Worm (Caenorhabditis elegans): ENCODE results near the gene F59B1.4.

F59B1.4 gene

DNA sequence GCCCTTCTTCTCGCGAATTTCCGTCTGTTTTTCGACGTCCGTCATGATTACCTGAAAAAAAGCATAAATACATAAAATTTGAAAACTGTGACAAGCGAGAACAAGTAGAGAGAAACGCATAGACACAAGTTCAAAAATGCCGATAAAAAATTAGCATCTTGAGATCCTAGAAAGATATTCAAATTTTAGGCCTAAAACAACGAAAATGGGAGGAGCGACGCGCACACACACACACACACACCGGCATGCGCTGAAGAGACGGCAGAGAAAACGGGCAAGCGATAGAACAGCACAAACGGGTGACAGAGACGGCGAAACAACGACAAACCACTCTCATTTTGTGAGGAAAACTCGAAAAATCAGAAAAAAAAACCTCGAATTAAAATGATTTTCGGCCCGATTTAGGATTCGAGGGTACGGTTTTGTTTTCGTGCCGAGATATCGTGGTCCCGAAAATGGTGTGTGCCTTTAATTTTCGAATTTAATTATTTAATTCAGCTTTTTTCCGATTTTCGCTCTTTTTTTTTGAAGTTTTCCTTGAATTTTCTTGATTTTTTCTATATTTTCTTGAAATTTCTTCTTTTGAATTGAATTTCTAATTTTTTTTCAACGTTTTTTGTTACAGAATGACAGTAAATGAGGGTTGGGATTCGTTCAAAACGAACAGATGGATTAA is 40.7 kb downstream of the F59B1.4 start, which contains the start of the genes rpl-11.1 and T22F3.2:
Gene rpl-11.1, minus strand, starts transcription at position 51 of the 676 bp plus-strand sequence.
Gene T22F3.2, plus strand, starts transcription at position 626 of the 676 bp plus-strand sequence.
- no peak for TF ChIP-seq unc-120 (tag; optimal IDR thresholded peaks at IDR 0.05; ENCODE audit: poor library complexity, severe bottlenecking)
- no peak for TF ChIP-seq snpc-4 (tag; optimal IDR thresholded peaks at IDR 0.05)
- no peak for TF ChIP-seq tbx-8 (GFP tag; optimal IDR thresholded peaks at IDR 0.05)
- no peak for TF ChIP-seq nhr-12 (tag; optimal IDR thresholded peaks at IDR 0.05)
- no peak for TF ChIP-seq M03D4.4 (tag; optimal IDR thresholded peaks at IDR 0.05)
- TF ChIP-seq ztf-11 (tag; optimal IDR thresholded peaks at IDR 0.05), result no peak
- no peak for TF ChIP-seq mab-5 (tag; optimal IDR thresholded peaks at IDR 0.05)
- TF ChIP-seq nhr-237 (tag; optimal IDR thresholded peaks at IDR 0.05), result no peak
- TF ChIP-seq zip-8 (tag; optimal IDR thresholded peaks at IDR 0.05), result no peak
- TF ChIP-seq unc-62 (GFP tag; optimal IDR thresholded peaks at IDR 0.05), result no peak
- no peak for TF ChIP-seq mep-1 (tag; optimal IDR thresholded peaks at IDR 0.05)
- no peak for TF ChIP-seq elt-1 (tag; optimal IDR thresholded peaks at IDR 0.05; ENCODE audit: borderline replicate concordance, insufficient read depth)
- TF ChIP-seq sem-2 (GFP tag; optimal IDR thresholded peaks at IDR 0.05), result no peak
- TF ChIP-seq cnd-1 (tag; optimal IDR thresholded peaks at IDR 0.05), result no peak
- TF ChIP-seq mls-2 (tag; optimal IDR thresholded peaks at IDR 0.05), result no peak
- no peak for TF ChIP-seq blmp-1 (tag; optimal IDR thresholded peaks at IDR 0.05)

DNA sequence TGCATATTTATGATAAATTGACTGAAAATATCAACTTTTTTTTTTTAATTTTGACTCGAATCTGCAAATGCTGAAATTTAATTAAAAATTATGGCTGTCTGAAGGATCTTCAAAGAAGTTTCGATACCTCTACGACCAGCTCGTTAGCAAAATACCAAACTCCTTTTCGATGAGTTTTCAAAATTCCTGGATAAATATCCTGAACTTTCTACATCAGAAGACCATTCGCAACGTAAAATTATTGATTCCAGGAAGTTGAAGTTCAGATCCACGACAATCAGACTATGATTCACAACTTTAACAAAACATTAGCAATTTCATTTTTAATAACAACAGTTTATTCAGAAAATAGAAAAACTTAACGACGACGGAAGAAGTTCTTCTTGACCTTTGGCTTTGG is 41.8 kb downstream of the F59B1.4 start:
- TF ChIP-seq nhr-237 (tag; optimal IDR thresholded peaks at IDR 0.05) (no peak), sptf-1 (tag; optimal IDR thresholded peaks at IDR 0.05) (no peak), ces-1 (GFP tag; optimal IDR thresholded peaks at IDR 0.05) (no peak), M03D4.4 (tag; optimal IDR thresholded peaks at IDR 0.05) (no peak), flh-1 (GFP tag; optimal IDR thresholded peaks at IDR 0.05) (no peak), elt-3 (tag; optimal IDR thresholded peaks at IDR 0.05) (no peak), lsy-2 (tag; optimal IDR thresholded peaks at IDR 0.05) (no peak), ceh-83 (GFP tag; optimal IDR thresholded peaks at IDR 0.05) (no peak), hlh-1 (tag; optimal IDR thresholded peaks at IDR 0.05) (no peak), mab-5 (tag; optimal IDR thresholded peaks at IDR 0.05) (no peak), nhr-76 (tag; optimal IDR thresholded peaks at IDR 0.05) (no peak), drap-1 (GFP tag; optimal IDR thresholded peaks at IDR 0.05) (no peak), unc-39 (tag; optimal IDR thresholded peaks at IDR 0.05) (no peak), lin-13 (tag; optimal IDR thresholded peaks at IDR 0.05) (no peak)

ce11 chrV:3583622-3584021 is 43.2 kb downstream of the F59B1.4 start:
- TF ChIP-seq snpc-4 (tag; optimal IDR thresholded peaks at IDR 0.05) (no peak), ceh-43 (GFP tag; optimal IDR thresholded peaks at IDR 0.05) (no peak), ztf-11 (tag; optimal IDR thresholded peaks at IDR 0.05) (no peak), cnd-1 (tag; optimal IDR thresholded peaks at IDR 0.05) (no peak), ceh-39 (tag; optimal IDR thresholded peaks at IDR 0.05) (no peak), nhr-237 (tag; optimal IDR thresholded peaks at IDR 0.05) (no peak), mep-1 (tag; optimal IDR thresholded peaks at IDR 0.05) (no peak)

ce11 chrV:3582671-3583070 is 44.2 kb downstream of the F59B1.4 start:
- TF ChIP-seq lin-13 (tag; optimal IDR thresholded peaks at IDR 0.05) (no peak), mls-2 (tag; optimal IDR thresholded peaks at IDR 0.05) (no peak), nhr-12 (tag; optimal IDR thresholded peaks at IDR 0.05) (no peak), tbx-8 (GFP tag; optimal IDR thresholded peaks at IDR 0.05) (no peak), unc-39 (tag; optimal IDR thresholded peaks at IDR 0.05) (no peak), zip-8 (tag; optimal IDR thresholded peaks at IDR 0.05) (no peak), lsy-2 (tag; optimal IDR thresholded peaks at IDR 0.05) (no peak), bed-3 (GFP tag; optimal IDR thresholded peaks at IDR 0.05) (no peak), pha-4 (tag; optimal IDR thresholded peaks at IDR 0.05) (no peak)

- no peak for TF ChIP-seq mep-1 (tag; optimal IDR thresholded peaks at IDR 0.05)
- no peak for TF ChIP-seq cnd-1 (tag; optimal IDR thresholded peaks at IDR 0.05)
- TF ChIP-seq mls-2 (tag; optimal IDR thresholded peaks at IDR 0.05), result no peak
- TF ChIP-seq blmp-1 (tag; optimal IDR thresholded peaks at IDR 0.05), result no peak
- TF ChIP-seq lin-32 (GFP tag; optimal IDR thresholded peaks at IDR 0.05), result no peak
- no peak for TF ChIP-seq ces-1 (GFP tag; optimal IDR thresholded peaks at IDR 0.05)
- TF ChIP-seq ham-2 (GFP tag; optimal IDR thresholded peaks at IDR 0.05), result no peak
- TF ChIP-seq ceh-43 (GFP tag; optimal IDR thresholded peaks at IDR 0.05), result no peak
- TF ChIP-seq mab-5 (tag; optimal IDR thresholded peaks at IDR 0.05), result no peak
- no peak for TF ChIP-seq bed-3 (GFP tag; optimal IDR thresholded peaks at IDR 0.05)
Observed at ce11 chrV:3582086-3582485, 44.8 kb downstream of the F59B1.4 start.

Measured in whole organism, mixed stage, embryonic.